Fruit fly (Drosophila melanogaster) whole organism, wandering third instar larva: Measurements from ENCODE around the gene stol.
A peak's percentile ranks its signal among the peaks of the same experiment; 100 is the strongest.

Experiments used
- Dfd ChIP-seq: fragments of >200 bp; optimal IDR thresholded peaks from 2 replicates; lab custom pipeline; 2017; ENCODE audit warnings: missing biosample characterization, missing genetic modification characterization
- Hr78 ChIP-seq: fragments of >200 bp; optimal IDR thresholded peaks from 2 replicates; lab custom pipeline; 2017; ENCODE audit warnings: missing biosample characterization, missing genetic modification characterization
- N ChIP-seq: fragments of >200 bp; optimal IDR thresholded peaks from 2 replicates; lab custom pipeline; 2018; ENCODE audit warnings: missing biosample characterization, missing external identifiers, missing genetic modification characterization
- pan ChIP-seq: fragments of >200 bp; optimal IDR thresholded peaks from 2 replicates; lab custom pipeline; 2017
- psq ChIP-seq: fragments of 200-800 bp; sonication (Bioruptor generic); optimal IDR thresholded peaks from 3 replicates; lab custom pipeline; 2017; ENCODE audit warnings: missing biosample characterization, mild to moderate bottlenecking, missing genetic modification characterization, moderate library complexity
- sage ChIP-seq: fragments of 200-800 bp; sonication (Bioruptor generic); optimal IDR thresholded peaks from 2 replicates; lab custom pipeline; 2016; ENCODE audit warnings: missing biosample characterization, mild to moderate bottlenecking, missing genetic modification characterization
- usp ChIP-seq: fragments of >200 bp; optimal IDR thresholded peaks from 2 replicates; lab custom pipeline; 2017; ENCODE audit warnings: missing biosample characterization, missing genetic modification characterization

- peak; percentile 94 for TF ChIP-seq psq (GFP tag; lab: Kevin White, UChicago)
- TF ChIP-seq Hr78 (GFP tag; lab: Kevin White, UChicago): no peak
- TF ChIP-seq Dfd (GFP tag; lab: Kevin White, UChicago): no peak
- no peak for TF ChIP-seq N
- TF ChIP-seq sage (GFP tag; lab: Kevin White, UChicago): no peak
- TF ChIP-seq pan (lab: Kevin White, UChicago): no peak
- no peak for TF ChIP-seq usp (GFP tag; lab: Kevin White, UChicago)
Measured at dm6 chr2L:15743578-15743977, 25.5 kb upstream of the stol start.
